Worm (Caenorhabditis elegans) whole organism, L2 larva: ENCODE data around the gene ivd-1.
A peak's percentile ranks its signal among the peaks of the same experiment; 100 is the strongest.

Experiments
- C34F6.9 ChIP-seq: fragments of 150-350 bp; optimal IDR thresholded peaks from 2 replicates; lab custom pipeline; 2014; ENCODE audit warnings: missing biosample characterization, missing genetic modification characterization
- F13H6.1 ChIP-seq: sonication (generic microtip); optimal IDR thresholded peaks from 2 replicates; lab custom pipeline; 2016; ENCODE audit warnings: missing genetic modification characterization, missing compliant biosample characterization
- R02D3.7 ChIP-seq: fragments of 150-350 bp; optimal IDR thresholded peaks from 2 replicates; lab custom pipeline; 2014; ENCODE audit warnings: missing biosample characterization, missing genetic modification characterization
- Y55F3AM.14 ChIP-seq: fragments of 200-800 bp; sonication (Bioruptor generic); optimal IDR thresholded peaks from 2 replicates; lab custom pipeline; 2018; ENCODE audit warnings: mild to moderate bottlenecking, missing genetic modification characterization, missing compliant biosample characterization
- ZK546.5 ChIP-seq: sonication (generic microtip); optimal IDR thresholded peaks from 2 replicates; lab custom pipeline; 2017; ENCODE audit warnings: missing biosample characterization, missing genetic modification characterization
- alr-1 ChIP-seq: fragments of 150-350 bp; optimal IDR thresholded peaks from 2 replicates; lab custom pipeline; 2014; ENCODE audit warnings: missing biosample characterization, missing genetic modification characterization
- aly-2 ChIP-seq: fragments of 150-350 bp; optimal IDR thresholded peaks from 2 replicates; lab custom pipeline; 2014; ENCODE audit warnings: missing biosample characterization, missing genetic modification characterization
- ama-1 ChIP-seq: fragments of 150-350 bp; optimal IDR thresholded peaks from 2 replicates; lab custom pipeline; 2018; ENCODE audit warnings: inconsistent platforms
- blmp-1 ChIP-seq: sonication (generic microtip); optimal IDR thresholded peaks from 2 replicates; lab custom pipeline; 2017; ENCODE audit warnings: missing genetic modification characterization, mild to moderate bottlenecking, missing compliant biosample characterization, antibody characterized with exemption, moderate library complexity; ENCODE audit not compliant: insufficient read depth
- ceh-16 ChIP-seq: fragments of 150-350 bp; optimal IDR thresholded peaks from 2 replicates; lab custom pipeline; 2014; ENCODE audit warnings: missing biosample characterization, missing genetic modification characterization
- ceh-82 ChIP-seq: fragments of 150-350 bp; optimal IDR thresholded peaks from 2 replicates; lab custom pipeline; 2014; ENCODE audit warnings: missing biosample characterization, missing genetic modification characterization
- crh-2 ChIP-seq: sonication (generic microtip); optimal IDR thresholded peaks from 2 replicates; lab custom pipeline; 2017; ENCODE audit warnings: missing biosample characterization, missing genetic modification characterization
- dmd-4 ChIP-seq: sonication (generic microtip); optimal IDR thresholded peaks from 2 replicates; lab custom pipeline; 2017; ENCODE audit warnings: missing biosample characterization, missing genetic modification characterization
- egl-27 ChIP-seq: sonication (generic microtip); optimal IDR thresholded peaks from 3 replicates; lab custom pipeline; 2017; ENCODE audit warnings: missing biosample characterization, missing genetic modification reagents, missing genetic modification characterization
- elt-1 ChIP-seq: fragments of 150-350 bp; optimal IDR thresholded peaks from 2 replicates; lab custom pipeline; 2014; ENCODE audit warnings: missing biosample characterization, missing genetic modification characterization
- elt-3 ChIP-seq: sonication (generic microtip); optimal IDR thresholded peaks from 2 replicates; lab custom pipeline; 2017; ENCODE audit warnings: missing biosample characterization, missing genetic modification characterization
- fos-1 ChIP-seq: fragments of 150-350 bp; optimal IDR thresholded peaks from 2 replicates; lab custom pipeline; 2014; ENCODE audit warnings: missing biosample characterization, missing genetic modification characterization
- gmeb-1 ChIP-seq: fragments of 150-350 bp; optimal IDR thresholded peaks from 2 replicates; lab custom pipeline; 2014; ENCODE audit warnings: missing biosample characterization, missing genetic modification characterization
- lin-11 ChIP-seq: fragments of 150-350 bp; sonication (generic microtip); optimal IDR thresholded peaks from 2 replicates; lab custom pipeline; 2014; ENCODE audit warnings: missing biosample characterization, missing genetic modification characterization, inconsistent platforms, mixed read lengths
- lin-13 ChIP-seq: fragments of 150-350 bp; optimal IDR thresholded peaks from 2 replicates; lab custom pipeline; 2014; ENCODE audit warnings: missing biosample characterization, missing genetic modification reagents, missing genetic modification characterization
- lin-39 ChIP-seq: fragments of 150-350 bp; optimal IDR thresholded peaks from 2 replicates; lab custom pipeline; 2014; ENCODE audit warnings: missing biosample characterization, missing genetic modification reagents, missing genetic modification characterization
- lsy-2 ChIP-seq, 2 experiments: fragments of 150-350 bp in 1 of 2; sonication (generic microtip) in 1 of 2; optimal IDR thresholded peaks; 2 replicates each; lab custom pipeline; 2014 to 2017; ENCODE audit warnings: missing biosample characterization in 2 of 2, missing genetic modification characterization in 2 of 2
- mab-5 ChIP-seq: fragments of 150-350 bp; optimal IDR thresholded peaks from 2 replicates; lab custom pipeline; 2014; ENCODE audit warnings: missing biosample characterization, missing genetic modification characterization
- mbf-1 ChIP-seq: sonication (generic microtip); optimal IDR thresholded peaks from 2 replicates; lab custom pipeline; 2017; ENCODE audit warnings: missing biosample characterization, missing genetic modification characterization
- mdl-1 ChIP-seq, 2 experiments: fragments of 150-350 bp in 1 of 2; sonication (generic microtip) in 1 of 2; optimal IDR thresholded peaks; 2 replicates each; lab custom pipeline; 2017; ENCODE audit warnings: missing biosample characterization in 2 of 2, missing genetic modification characterization in 2 of 2
- nhr-10 ChIP-seq: sonication (generic microtip); optimal IDR thresholded peaks from 2 replicates; lab custom pipeline; 2017; ENCODE audit warnings: missing biosample characterization, missing genetic modification characterization
- nhr-11 ChIP-seq: fragments of 150-350 bp; optimal IDR thresholded peaks from 2 replicates; lab custom pipeline; 2014; ENCODE audit warnings: missing biosample characterization, missing genetic modification characterization
- nhr-12 ChIP-seq: fragments of 150-350 bp; optimal IDR thresholded peaks from 2 replicates; lab custom pipeline; 2014; ENCODE audit warnings: missing biosample characterization, missing genetic modification characterization
- nhr-129 ChIP-seq: fragments of 150-350 bp; optimal IDR thresholded peaks from 2 replicates; lab custom pipeline; 2014; ENCODE audit warnings: missing biosample characterization, missing genetic modification characterization
- nhr-21 ChIP-seq: fragments of 150-350 bp; optimal IDR thresholded peaks from 2 replicates; lab custom pipeline; 2014; ENCODE audit warnings: missing biosample characterization, missing genetic modification characterization
- nhr-23 ChIP-seq: fragments of 150-350 bp; optimal IDR thresholded peaks from 2 replicates; lab custom pipeline; 2014; ENCODE audit warnings: missing biosample characterization, missing genetic modification reagents, missing genetic modification characterization
- nhr-237 ChIP-seq: fragments of 150-350 bp; optimal IDR thresholded peaks from 2 replicates; lab custom pipeline; 2014; ENCODE audit warnings: missing biosample characterization, missing genetic modification characterization
- nhr-25 ChIP-seq: fragments of 150-350 bp; sonication (generic microtip); optimal IDR thresholded peaks from 3 replicates; lab custom pipeline; 2014; ENCODE audit warnings: missing biosample characterization, missing genetic modification characterization
- nhr-6 ChIP-seq: fragments of 150-350 bp; optimal IDR thresholded peaks from 2 replicates; lab custom pipeline; 2014; ENCODE audit warnings: missing biosample characterization, missing genetic modification characterization
- nhr-77 ChIP-seq: fragments of 150-350 bp; optimal IDR thresholded peaks from 2 replicates; lab custom pipeline; 2014; ENCODE audit warnings: missing biosample characterization, missing genetic modification characterization
- peb-1 ChIP-seq: fragments of 150-350 bp; optimal IDR thresholded peaks from 2 replicates; lab custom pipeline; 2014; ENCODE audit warnings: missing biosample characterization, missing genetic modification characterization
- sem-4 ChIP-seq: fragments of 150-350 bp; optimal IDR thresholded peaks from 2 replicates; lab custom pipeline; 2014; ENCODE audit warnings: missing biosample characterization, missing genetic modification reagents, missing genetic modification characterization
- skn-1 ChIP-seq: sonication (generic microtip); optimal IDR thresholded peaks from 2 replicates; lab custom pipeline; 2017; ENCODE audit warnings: missing biosample characterization, missing genetic modification characterization
- sma-3 ChIP-seq: sonication (generic microtip); optimal IDR thresholded peaks from 2 replicates; lab custom pipeline; 2016; ENCODE audit warnings: missing genetic modification reagents, missing genetic modification characterization, missing compliant biosample characterization
- sma-9 ChIP-seq, 2 experiments: fragments of 150-350 bp in 1 of 2; sonication (generic microtip) in 1 of 2; optimal IDR thresholded peaks; 2 replicates each; lab custom pipeline; 2014 to 2016; ENCODE audit warnings: missing genetic modification characterization in 2 of 2, mild to moderate bottlenecking in 1 of 2, missing biosample characterization in 1 of 2, missing compliant biosample characterization in 1 of 2, missing genetic modification reagents in 1 of 2, moderate library complexity in 1 of 2
- snpc-4 ChIP-seq: fragments of 150-350 bp; optimal IDR thresholded peaks from 2 replicates; lab custom pipeline; 2014; ENCODE audit warnings: missing biosample characterization, missing genetic modification characterization
- unc-39 ChIP-seq: fragments of 150-350 bp; optimal IDR thresholded peaks from 2 replicates; lab custom pipeline; 2014; ENCODE audit warnings: missing biosample characterization, missing genetic modification characterization
- unc-55 ChIP-seq: fragments of 150-350 bp; sonication (generic microtip); optimal IDR thresholded peaks from 3 replicates; lab custom pipeline; 2014; ENCODE audit warnings: missing biosample characterization, missing genetic modification reagents, missing genetic modification characterization
- unc-62 ChIP-seq: fragments of 150-350 bp; optimal IDR thresholded peaks from 2 replicates; lab custom pipeline; 2014; ENCODE audit warnings: missing biosample characterization, missing genetic modification reagents, missing genetic modification characterization
- zag-1 ChIP-seq: fragments of 150-350 bp; optimal IDR thresholded peaks from 2 replicates; lab custom pipeline; 2014; ENCODE audit warnings: missing biosample characterization, missing genetic modification characterization
- ztf-1 ChIP-seq: fragments of 200-800 bp; sonication (Bioruptor generic); conservative IDR thresholded peaks from 2 replicates; pipeline ENCODE4 v1.3.6; 2022; ENCODE audit warnings: missing genetic modification characterization, missing compliant biosample characterization
- ztf-11 ChIP-seq: sonication (generic microtip); optimal IDR thresholded peaks from 2 replicates; lab custom pipeline; 2017; ENCODE audit warnings: missing biosample characterization, missing genetic modification characterization
- ztf-4 ChIP-seq: fragments of 150-350 bp; optimal IDR thresholded peaks from 2 replicates; lab custom pipeline; 2014; ENCODE audit warnings: missing biosample characterization, missing genetic modification characterization

Gene ivd-1

ce11 chrIV:5088814-5089322 lies at the start of gene ivd-1:
ivd-1 (minus strand) TSS chrIV:5088864.
- TF ChIP-seq nhr-129 (tag; lab: Kevin White, UChicago): peak; percentile 69
- TF ChIP-seq fos-1 (tag; lab: Kevin White, UChicago): peak; percentile 57
- TF ChIP-seq sma-9 (GFP tag; optimal IDR thresholded peaks at IDR 0.05; lab: Kevin White, UChicago): peak; percentile 34
- TF ChIP-seq sma-9 (tag; optimal IDR thresholded peaks at IDR 0.05; lab: Kevin White, UChicago): no peak
- no peak for TF ChIP-seq mbf-1 (tag; lab: Kevin White, UChicago)
- TF ChIP-seq gmeb-1 (tag; lab: Kevin White, UChicago): no peak
- peak in 1 of 2 experiments; percentile 58 for TF ChIP-seq mdl-1 (tag; optimal IDR thresholded peaks at IDR 0.05; lab: Kevin White, UChicago)
- no peak for TF ChIP-seq unc-55
- no peak for TF ChIP-seq peb-1
- peak; percentile 23 for TF ChIP-seq blmp-1 (tag; lab: Kevin White, UChicago)
- peak; percentile 29 for TF ChIP-seq C34F6.9
- no peak for TF ChIP-seq egl-27
- peak in 1 of 2 experiments; percentile 25 for TF ChIP-seq lsy-2 (tag; optimal IDR thresholded peaks at IDR 0.05; lab: Kevin White, UChicago)
- TF ChIP-seq F13H6.1: peak; percentile 28
- TF ChIP-seq, all 48 proteins: peak for 8

- TF ChIP-seq elt-3 (tag; lab: Kevin White, UChicago) (no peak), nhr-10 (tag; lab: Kevin White, UChicago) (no peak), nhr-21 (tag; lab: Kevin White, UChicago) (no peak), skn-1 (tag; lab: Kevin White, UChicago) (no peak), C34F6.9 (peak; percentile 74), nhr-6 (tag; lab: Kevin White, UChicago) (no peak), egl-27 (no peak), nhr-25 (tag; lab: Kevin White, UChicago) (no peak), sem-4 (tag; lab: Kevin White, UChicago) (no peak), zag-1 (peak; percentile 69), R02D3.7 (tag; lab: Kevin White, UChicago) (no peak), ztf-11 (no peak), crh-2 (tag; lab: Kevin White, UChicago) (peak; percentile 52), ztf-1 (no peak), nhr-237 (tag; lab: Kevin White, UChicago) (no peak), alr-1 (tag; lab: Kevin White, UChicago) (no peak), lin-39 (tag; lab: Kevin White, UChicago) (no peak), aly-2 (tag; lab: Kevin White, UChicago) (no peak), unc-55 (peak; percentile 39), nhr-12 (no peak), blmp-1 (tag; lab: Kevin White, UChicago) (no peak), nhr-129 (tag; lab: Kevin White, UChicago) (no peak), lin-11 (no peak), fos-1 (tag; lab: Kevin White, UChicago) (no peak), F13H6.1 (peak; percentile 29), unc-39 (tag; lab: Kevin White, UChicago) (no peak), ceh-16 (no peak), sma-3 (GFP tag; lab: Kevin White, UChicago) (no peak), peb-1 (no peak), ceh-82 (tag; lab: Kevin White, UChicago) (no peak), lsy-2 (tag; optimal IDR thresholded peaks at IDR 0.05; lab: Kevin White, UChicago) (peak in 1 of 2 experiments; percentile 44), nhr-77 (tag; lab: Kevin White, UChicago) (no peak), elt-1 (tag; lab: Kevin White, UChicago) (no peak), mdl-1 (tag; optimal IDR thresholded peaks at IDR 0.05; lab: Kevin White, UChicago) (no peak), snpc-4 (tag; lab: Kevin White, UChicago) (no peak), sma-9 (GFP tag; optimal IDR thresholded peaks at IDR 0.05; lab: Kevin White, UChicago) (peak; percentile 9), sma-9 (tag; optimal IDR thresholded peaks at IDR 0.05; lab: Kevin White, UChicago) (no peak), ZK546.5 (no peak), dmd-4 (no peak), mbf-1 (tag; lab: Kevin White, UChicago) (no peak), mab-5 (tag; lab: Kevin White, UChicago) (no peak), unc-62 (GFP tag; lab: Kevin White, UChicago) (no peak), nhr-23 (no peak), nhr-11 (tag; lab: Kevin White, UChicago) (no peak), Y55F3AM.14 (peak; percentile 4), ztf-4 (tag; lab: Kevin White, UChicago) (no peak), ama-1 (lab: Kevin White, UChicago) (no peak), gmeb-1 (tag; lab: Kevin White, UChicago) (no peak), lin-13 (GFP tag; lab: Kevin White, UChicago) (no peak)
Observed at ce11 chrIV:5137809-5138208, 49.1 kb upstream of the ivd-1 start.
